Worm (Caenorhabditis elegans) whole organism, late embryonic: ENCODE measurements around the gene Y50D7A.1.
A peak's percentile ranks its signal among the peaks of the same experiment; 100 is the strongest.

Source experiments
- C08G9.2 ChIP-seq: sonication (generic microtip); optimal IDR thresholded peaks from 2 replicates; lab custom pipeline; 2016; ENCODE audit warnings: mild to moderate bottlenecking, missing genetic modification characterization, moderate library complexity, missing compliant biosample characterization
- F13H6.1 ChIP-seq: sonication (generic microtip); optimal IDR thresholded peaks from 2 replicates; lab custom pipeline; 2016; ENCODE audit warnings: missing genetic modification characterization, missing compliant biosample characterization
- K02D7.2 ChIP-seq: sonication (generic microtip); optimal IDR thresholded peaks from 2 replicates; lab custom pipeline; 2017; ENCODE audit warnings: mild to moderate bottlenecking, missing genetic modification characterization, missing compliant biosample characterization
- K09A11.1 ChIP-seq: sonication (generic microtip); optimal IDR thresholded peaks from 2 replicates; lab custom pipeline; 2017; ENCODE audit warnings: antibody characterized with exemption, mild to moderate bottlenecking, missing genetic modification characterization, missing compliant biosample characterization; ENCODE audit not compliant: insufficient read depth
- Y22D7AL.16 ChIP-seq: sonication (generic microtip); optimal IDR thresholded peaks from 2 replicates; lab custom pipeline; 2016; ENCODE audit warnings: missing genetic modification characterization, missing compliant biosample characterization
- ahr-1 ChIP-seq: sonication (generic microtip); optimal IDR thresholded peaks from 2 replicates; lab custom pipeline; 2016; ENCODE audit warnings: missing genetic modification characterization, missing compliant biosample characterization
- ama-1 ChIP-seq: fragments of 150-350 bp; optimal IDR thresholded peaks from 2 replicates; lab custom pipeline; 2014
- ceh-18 ChIP-seq: sonication (generic microtip); optimal IDR thresholded peaks from 2 replicates; lab custom pipeline; 2016; ENCODE audit warnings: missing genetic modification characterization, missing compliant biosample characterization
- ceh-19 ChIP-seq: fragments of 200-800 bp; sonication (Bioruptor generic); optimal IDR thresholded peaks from 2 replicates; lab custom pipeline; 2018; ENCODE audit warnings: mild to moderate bottlenecking, missing genetic modification characterization, missing compliant biosample characterization
- ceh-24 ChIP-seq: sonication (generic microtip); optimal IDR thresholded peaks from 2 replicates; lab custom pipeline; 2016; ENCODE audit warnings: mild to moderate bottlenecking, missing genetic modification characterization, missing compliant biosample characterization
- ceh-30 ChIP-seq: fragments of 150-350 bp; optimal IDR thresholded peaks from 2 replicates; lab custom pipeline; 2014; ENCODE audit warnings: missing biosample characterization, missing genetic modification characterization
- ceh-34 ChIP-seq: sonication (generic microtip); optimal IDR thresholded peaks from 2 replicates; lab custom pipeline; 2016; ENCODE audit warnings: mild to moderate bottlenecking, missing genetic modification characterization, missing compliant biosample characterization
- ceh-45 ChIP-seq: fragments of 200-800 bp; sonication (Bioruptor generic); IDR thresholded peaks from 2 replicates; pipeline ENCODE4 v1.3.6; 2022; ENCODE audit warnings: missing genetic modification reagents, missing genetic modification characterization, missing compliant biosample characterization
- ceh-48 ChIP-seq: sonication (generic microtip); optimal IDR thresholded peaks from 2 replicates; lab custom pipeline; 2016; ENCODE audit warnings: missing genetic modification characterization, inconsistent platforms, missing compliant biosample characterization
- ceh-6 ChIP-seq: fragments of 200-800 bp; sonication (Bioruptor generic); optimal IDR thresholded peaks from 2 replicates; lab custom pipeline; 2018; ENCODE audit warnings: mild to moderate bottlenecking, missing genetic modification characterization, missing compliant biosample characterization
- ceh-9 ChIP-seq: sonication (generic microtip); optimal IDR thresholded peaks from 2 replicates; lab custom pipeline; 2016; ENCODE audit warnings: mild to moderate bottlenecking, missing genetic modification characterization, inconsistent platforms, missing compliant biosample characterization
- dmd-4 ChIP-seq: sonication (generic microtip); optimal IDR thresholded peaks from 2 replicates; lab custom pipeline; 2016; ENCODE audit warnings: borderline replicate concordance, missing genetic modification characterization, missing compliant biosample characterization
- elt-2 ChIP-seq: sonication (generic microtip); optimal IDR thresholded peaks from 2 replicates; lab custom pipeline; 2016; ENCODE audit warnings: missing genetic modification reagents, missing genetic modification characterization, missing compliant biosample characterization
- elt-4 ChIP-seq: sonication (generic microtip); optimal IDR thresholded peaks from 2 replicates; lab custom pipeline; 2016; ENCODE audit warnings: missing genetic modification characterization, missing compliant biosample characterization
- eyg-1 ChIP-seq: sonication (generic microtip); optimal IDR thresholded peaks from 2 replicates; lab custom pipeline; 2016; ENCODE audit warnings: missing genotype, missing genetic modification characterization, missing compliant biosample characterization
- hlh-15 ChIP-seq: sonication (generic microtip); optimal IDR thresholded peaks from 2 replicates; lab custom pipeline; 2016; ENCODE audit warnings: missing genetic modification characterization, missing compliant biosample characterization
- hlh-8 ChIP-seq: sonication (generic microtip); optimal IDR thresholded peaks from 2 replicates; lab custom pipeline; 2016; ENCODE audit warnings: missing genotype, missing genetic modification characterization, missing compliant biosample characterization
- lim-6 ChIP-seq: sonication (generic microtip); optimal IDR thresholded peaks from 2 replicates; lab custom pipeline; 2016; ENCODE audit warnings: missing genetic modification characterization, missing compliant biosample characterization
- madf-2 ChIP-seq: sonication (generic microtip); optimal IDR thresholded peaks from 2 replicates; lab custom pipeline; 2017; ENCODE audit warnings: missing genetic modification characterization, missing compliant biosample characterization
- nfya-1 ChIP-seq: sonication (generic microtip); optimal IDR thresholded peaks from 2 replicates; lab custom pipeline; 2017; ENCODE audit warnings: missing genetic modification characterization, mild to moderate bottlenecking, missing compliant biosample characterization, antibody characterized with exemption, moderate library complexity
- npax-4 ChIP-seq: sonication (generic microtip); optimal IDR thresholded peaks from 2 replicates; lab custom pipeline; 2016; ENCODE audit warnings: missing genetic modification characterization, missing compliant biosample characterization
- pat-9 ChIP-seq: fragments of 200-800 bp; sonication (Bioruptor generic); optimal IDR thresholded peaks from 2 replicates; lab custom pipeline; 2018; ENCODE audit warnings: mild to moderate bottlenecking, missing genetic modification characterization, moderate library complexity, missing compliant biosample characterization
- pha-2 ChIP-seq: sonication (generic microtip); optimal IDR thresholded peaks from 2 replicates; lab custom pipeline; 2017; ENCODE audit warnings: mild to moderate bottlenecking, missing genetic modification characterization, missing compliant biosample characterization
- pha-4 ChIP-seq: fragments of 150-350 bp; optimal IDR thresholded peaks from 2 replicates; lab custom pipeline; 2018; ENCODE audit warnings: missing biosample characterization, missing genetic modification reagents, missing genetic modification characterization
- pqm-1 ChIP-seq: sonication (generic microtip); optimal IDR thresholded peaks from 2 replicates; lab custom pipeline; 2016; ENCODE audit warnings: missing genetic modification characterization, missing compliant biosample characterization
- pros-1 ChIP-seq: fragments of 150-350 bp; optimal IDR thresholded peaks from 2 replicates; lab custom pipeline; 2014; ENCODE audit warnings: missing biosample characterization, missing genetic modification reagents, missing genetic modification characterization
- ref-2 ChIP-seq: sonication (generic microtip); optimal IDR thresholded peaks from 2 replicates; lab custom pipeline; 2016; ENCODE audit warnings: missing genetic modification characterization, missing compliant biosample characterization
- rnt-1 ChIP-seq: sonication (generic microtip); optimal IDR thresholded peaks from 2 replicates; lab custom pipeline; 2016; ENCODE audit warnings: missing genetic modification characterization, missing compliant biosample characterization
- sdc-2 ChIP-seq: sonication (generic microtip); optimal IDR thresholded peaks from 2 replicates; lab custom pipeline; 2016; ENCODE audit warnings: missing genotype, missing genetic modification characterization, missing compliant biosample characterization
- syd-9 ChIP-seq: sonication (generic microtip); optimal IDR thresholded peaks from 2 replicates; lab custom pipeline; 2016; ENCODE audit warnings: mild to moderate bottlenecking, missing genetic modification characterization, moderate library complexity, missing compliant biosample characterization
- tbx-2 ChIP-seq: sonication (generic microtip); optimal IDR thresholded peaks from 2 replicates; lab custom pipeline; 2016; ENCODE audit warnings: missing genetic modification characterization, missing compliant biosample characterization
- ttx-3 ChIP-seq: sonication (generic microtip); optimal IDR thresholded peaks from 2 replicates; lab custom pipeline; 2016; ENCODE audit warnings: missing genetic modification reagents, missing genetic modification characterization, missing compliant biosample characterization
- unc-42 ChIP-seq: sonication (generic microtip); optimal IDR thresholded peaks from 2 replicates; lab custom pipeline; 2016; ENCODE audit warnings: missing genotype, missing genetic modification characterization, missing compliant biosample characterization
- unc-86 ChIP-seq: sonication (generic microtip); optimal IDR thresholded peaks from 2 replicates; lab custom pipeline; 2016; ENCODE audit warnings: missing genetic modification characterization, missing compliant biosample characterization
- zip-5 ChIP-seq: sonication (generic microtip); optimal IDR thresholded peaks from 2 replicates; lab custom pipeline; 2016; ENCODE audit warnings: missing genetic modification characterization, missing compliant biosample characterization
- ztf-16 ChIP-seq: sonication (generic microtip); optimal IDR thresholded peaks from 2 replicates; lab custom pipeline; 2017; ENCODE audit warnings: missing genetic modification characterization, missing compliant biosample characterization

The Y50D7A.1 gene

DNA sequence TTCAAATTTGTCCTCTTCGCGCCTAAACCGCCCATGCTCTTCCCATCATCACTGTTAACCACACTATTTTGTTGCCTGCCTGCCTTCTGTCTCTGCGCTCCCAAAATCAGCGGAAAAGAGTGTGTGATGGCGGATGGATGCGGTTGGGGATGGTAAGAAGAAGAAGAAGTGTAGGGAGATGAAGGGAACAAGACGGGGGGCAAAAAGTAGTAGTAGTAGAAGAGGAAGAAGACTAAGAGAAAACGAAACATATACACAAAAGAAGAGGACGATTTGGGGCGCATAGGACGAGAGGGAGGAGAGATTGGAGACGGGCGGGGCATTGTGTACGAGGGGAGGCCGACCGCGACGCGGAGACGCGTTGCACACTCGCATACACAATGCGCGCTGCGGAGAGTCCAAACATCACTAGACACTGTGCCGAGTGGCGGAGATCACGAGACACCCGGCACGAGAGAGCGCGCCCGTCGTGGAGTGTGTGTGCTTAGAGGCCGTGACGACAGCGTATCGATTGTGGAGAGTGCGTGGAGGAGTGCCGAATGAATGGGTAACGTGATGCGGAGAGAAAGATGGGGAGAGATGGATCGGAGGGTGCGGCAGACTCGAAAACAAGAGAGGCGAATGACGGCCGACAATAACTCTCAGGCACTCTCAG is 57.2 kb downstream of the Y50D7A.1 start (continued):
- TF ChIP-seq pha-4 (tag; lab: Kevin White, UChicago): no peak
- TF ChIP-seq sdc-2 (tag; lab: Kevin White, UChicago): peak; percentile 50
- peak; percentile 76 for TF ChIP-seq unc-42
- no peak for TF ChIP-seq elt-2 (tag; lab: Kevin White, UChicago)
- peak; percentile 81 for TF ChIP-seq ref-2 (tag; lab: Kevin White, UChicago)
- TF ChIP-seq syd-9 (tag; lab: Kevin White, UChicago): peak; percentile 27
- TF ChIP-seq ama-1 (lab: Kevin White, UChicago): peak; percentile 78
- TF ChIP-seq dmd-4 (tag; lab: Kevin White, UChicago): peak; percentile 61
- TF ChIP-seq unc-86 (tag; lab: Kevin White, UChicago): no peak
- TF ChIP-seq F13H6.1 (tag; lab: Kevin White, UChicago): peak; percentile 48
- peak; percentile 76 for TF ChIP-seq pros-1 (tag; lab: Kevin White, UChicago)
- TF ChIP-seq npax-4 (tag; lab: Kevin White, UChicago): no peak
- no peak for TF ChIP-seq madf-2 (tag; lab: Kevin White, UChicago)
- TF ChIP-seq ttx-3 (tag; lab: Kevin White, UChicago): no peak
- TF ChIP-seq ceh-24: no peak
- TF ChIP-seq lim-6 (tag; lab: Kevin White, UChicago): no peak
- TF ChIP-seq C08G9.2 (tag; lab: Kevin White, UChicago): peak; percentile 34
- no peak for TF ChIP-seq hlh-8 (tag; lab: Kevin White, UChicago)
- TF ChIP-seq hlh-15: no peak
- no peak for TF ChIP-seq ceh-45 (GFP tag; lab: Robert Waterston, UW)
- TF ChIP-seq ceh-19 (GFP tag; lab: Kevin White, UChicago): peak; percentile 43
- TF ChIP-seq pha-2 (tag; lab: Kevin White, UChicago): no peak

DNA sequence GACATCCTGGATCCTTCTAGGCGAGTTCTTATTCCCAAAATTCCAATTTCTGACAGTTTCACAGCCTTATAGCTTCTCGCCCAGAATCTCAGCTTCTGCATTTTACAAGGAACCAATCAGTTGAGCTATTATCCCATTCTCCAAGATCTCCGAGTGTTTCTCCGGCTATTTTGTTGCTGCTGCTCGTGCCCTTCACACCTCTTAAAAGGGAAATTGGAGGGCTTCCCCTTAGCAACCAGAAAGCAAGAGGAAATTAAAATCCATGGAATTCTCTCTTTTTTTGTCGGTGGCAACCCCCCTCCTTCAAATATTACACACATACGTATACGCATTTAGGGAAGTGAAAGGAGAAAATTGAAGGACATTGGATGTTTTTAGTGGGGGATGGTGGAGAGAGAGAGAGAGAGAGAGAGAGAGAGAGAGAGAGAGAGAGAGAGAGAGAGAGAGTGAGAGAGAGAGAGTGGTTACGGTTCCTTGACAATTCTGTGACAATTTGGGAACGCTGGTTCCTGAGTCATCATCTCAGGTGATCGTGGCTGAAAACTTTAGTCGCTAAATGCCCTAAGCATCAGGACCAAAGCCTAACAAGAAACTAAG is 59.5 kb downstream of the Y50D7A.1 start:
- TF ChIP-seq nfya-1 (tag; lab: Kevin White, UChicago) (peak; percentile 25), Y22D7AL.16 (tag; lab: Kevin White, UChicago) (no peak), ztf-16 (tag; lab: Kevin White, UChicago) (no peak)

DNA sequence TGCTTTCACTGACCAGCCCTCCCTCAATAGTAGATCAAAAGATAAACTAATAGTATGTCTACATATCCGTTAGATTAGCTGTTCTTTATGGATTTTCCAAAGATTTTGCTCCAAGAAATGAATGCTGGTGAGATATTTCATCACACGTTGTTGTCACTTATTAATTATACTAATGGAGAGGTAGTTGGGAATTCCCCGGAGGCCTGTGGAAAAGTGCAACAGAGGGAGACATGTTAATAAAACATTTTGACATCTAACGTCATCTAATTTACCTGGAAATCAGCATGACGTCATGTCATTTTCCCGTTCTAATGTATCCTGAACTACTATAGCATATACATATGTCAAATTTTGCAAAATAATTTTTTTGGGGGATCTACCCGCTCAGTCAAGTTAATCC is 60.6 kb downstream of the Y50D7A.1 start:
- TF ChIP-seq pha-4 (tag; lab: Kevin White, UChicago) (no peak), zip-5 (tag; lab: Kevin White, UChicago) (no peak), madf-2 (tag; lab: Kevin White, UChicago) (no peak), ceh-9 (no peak), K02D7.2 (tag; lab: Kevin White, UChicago) (no peak), hlh-8 (tag; lab: Kevin White, UChicago) (no peak), syd-9 (tag; lab: Kevin White, UChicago) (no peak), ceh-6 (GFP tag; lab: Kevin White, UChicago) (no peak)
- TF ChIP-seq, all 69 proteins: peak for 0

DNA sequence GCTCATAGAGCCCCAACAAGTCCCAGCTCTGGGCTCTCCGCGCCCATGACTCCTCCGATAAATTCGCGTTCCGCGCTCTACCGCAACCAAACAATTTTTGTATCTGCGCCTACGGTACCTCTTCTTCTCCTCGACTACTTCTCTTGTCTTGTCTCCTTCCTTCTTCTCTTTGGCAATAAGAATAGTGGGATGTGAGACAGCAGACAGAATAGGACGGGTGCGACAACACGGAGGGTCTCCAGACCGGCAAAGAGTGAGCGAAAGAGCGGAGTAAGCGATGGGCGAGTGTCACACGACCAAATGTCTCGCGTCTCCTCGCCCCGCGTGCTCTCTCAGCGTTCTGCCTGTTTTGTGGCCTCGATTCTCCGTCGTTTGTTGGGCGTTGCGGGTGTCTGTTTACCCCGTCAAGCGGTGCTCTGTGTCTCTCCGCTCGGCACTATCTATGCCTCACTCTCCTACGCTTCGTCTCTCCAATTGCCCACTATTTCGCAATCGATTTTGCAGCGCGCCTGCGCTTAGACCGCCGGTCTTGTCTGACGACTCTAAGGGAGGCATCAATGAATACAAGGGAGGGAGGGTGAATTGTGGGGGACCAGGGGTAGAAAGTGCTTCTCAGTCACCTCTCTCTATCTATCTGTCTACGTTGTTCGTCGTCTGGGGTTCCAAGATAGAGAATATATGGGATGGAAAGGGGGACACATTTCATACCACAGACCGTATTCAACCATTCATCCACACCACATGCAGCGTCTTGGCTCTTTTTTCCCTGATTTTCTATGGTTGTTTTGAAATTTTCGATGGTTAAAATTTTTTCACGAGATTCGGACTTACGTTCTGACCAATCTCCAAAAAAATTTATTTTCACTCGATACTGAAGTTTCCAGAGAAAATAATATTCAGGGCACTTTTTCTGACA is 62.4 kb downstream of the Y50D7A.1 start, which contains the start of gene gei-4:
Gene gei-4 (minus strand): TSS at position 256 of the 916 bp plus-strand sequence.
- peak; percentile 54 for TF ChIP-seq pha-2 (tag; lab: Kevin White, UChicago)
- TF ChIP-seq ref-2 (tag; lab: Kevin White, UChicago): peak; percentile 78
- TF ChIP-seq eyg-1 (tag; lab: Kevin White, UChicago): no peak
- TF ChIP-seq pat-9 (tag; lab: Kevin White, UChicago): no peak
- TF ChIP-seq ttx-3 (tag; lab: Kevin White, UChicago): no peak
- TF ChIP-seq ceh-48 (tag; lab: Kevin White, UChicago): peak; percentile 97
- no peak for TF ChIP-seq elt-4
- peak; percentile 31 for TF ChIP-seq ceh-30 (tag; lab: Kevin White, UChicago)
- peak; percentile 93 for TF ChIP-seq ceh-34
- no peak for TF ChIP-seq dmd-4 (tag; lab: Kevin White, UChicago)
- TF ChIP-seq ahr-1: no peak
- peak; percentile 5 for TF ChIP-seq K09A11.1 (tag; lab: Kevin White, UChicago)
- peak; percentile 76 for TF ChIP-seq F13H6.1 (tag; lab: Kevin White, UChicago)
- TF ChIP-seq ama-1 (lab: Kevin White, UChicago): peak; percentile 59
- TF ChIP-seq elt-2 (tag; lab: Kevin White, UChicago): peak; percentile 52
- peak; percentile 69 for TF ChIP-seq ceh-18
- no peak for TF ChIP-seq pqm-1
- TF ChIP-seq hlh-15: no peak
- TF ChIP-seq rnt-1 (tag; lab: Kevin White, UChicago): peak; percentile 63
- no peak for TF ChIP-seq ceh-19 (GFP tag; lab: Kevin White, UChicago)
- TF ChIP-seq tbx-2 (tag; lab: Kevin White, UChicago): peak; percentile 76
- TF ChIP-seq C08G9.2 (tag; lab: Kevin White, UChicago): peak; percentile 45
